Worm (Caenorhabditis elegans) whole organism, L2 larva: Measurements from ENCODE around the gene C28D4.7.

Source experiments
- C34F6.9 ChIP-seq: fragments of 150-350 bp; optimal IDR thresholded peaks from 2 replicates; lab custom pipeline; 2014; ENCODE audit warnings: missing biosample characterization, missing genetic modification characterization
- R02D3.7 ChIP-seq: fragments of 150-350 bp; optimal IDR thresholded peaks from 2 replicates; lab custom pipeline; 2014; ENCODE audit warnings: missing biosample characterization, missing genetic modification characterization
- Y55F3AM.14 ChIP-seq: fragments of 200-800 bp; sonication (Bioruptor generic); optimal IDR thresholded peaks from 2 replicates; lab custom pipeline; 2018; ENCODE audit warnings: mild to moderate bottlenecking, missing genetic modification characterization, missing compliant biosample characterization
- ZK546.5 ChIP-seq: sonication (generic microtip); optimal IDR thresholded peaks from 2 replicates; lab custom pipeline; 2017; ENCODE audit warnings: missing biosample characterization, missing genetic modification characterization
- alr-1 ChIP-seq: fragments of 150-350 bp; optimal IDR thresholded peaks from 2 replicates; lab custom pipeline; 2014; ENCODE audit warnings: missing biosample characterization, missing genetic modification characterization
- ceh-16 ChIP-seq: fragments of 150-350 bp; optimal IDR thresholded peaks from 2 replicates; lab custom pipeline; 2014; ENCODE audit warnings: missing biosample characterization, missing genetic modification characterization
- ceh-82 ChIP-seq: fragments of 150-350 bp; optimal IDR thresholded peaks from 2 replicates; lab custom pipeline; 2014; ENCODE audit warnings: missing biosample characterization, missing genetic modification characterization
- dmd-4 ChIP-seq: sonication (generic microtip); optimal IDR thresholded peaks from 2 replicates; lab custom pipeline; 2017; ENCODE audit warnings: missing biosample characterization, missing genetic modification characterization
- fos-1 ChIP-seq: fragments of 150-350 bp; optimal IDR thresholded peaks from 2 replicates; lab custom pipeline; 2014; ENCODE audit warnings: missing biosample characterization, missing genetic modification characterization
- gmeb-1 ChIP-seq: fragments of 150-350 bp; optimal IDR thresholded peaks from 2 replicates; lab custom pipeline; 2014; ENCODE audit warnings: missing biosample characterization, missing genetic modification characterization
- lin-11 ChIP-seq: fragments of 150-350 bp; sonication (generic microtip); optimal IDR thresholded peaks from 2 replicates; lab custom pipeline; 2014; ENCODE audit warnings: missing biosample characterization, missing genetic modification characterization, inconsistent platforms, mixed read lengths
- lin-13 ChIP-seq: fragments of 150-350 bp; optimal IDR thresholded peaks from 2 replicates; lab custom pipeline; 2014; ENCODE audit warnings: missing biosample characterization, missing genetic modification reagents, missing genetic modification characterization
- lin-39 ChIP-seq: fragments of 150-350 bp; optimal IDR thresholded peaks from 2 replicates; lab custom pipeline; 2014; ENCODE audit warnings: missing biosample characterization, missing genetic modification reagents, missing genetic modification characterization
- lsy-2 ChIP-seq, 2 experiments: fragments of 150-350 bp in 1 of 2; sonication (generic microtip) in 1 of 2; optimal IDR thresholded peaks; 2 replicates each; lab custom pipeline; 2014 to 2017; ENCODE audit warnings: missing biosample characterization in 2 of 2, missing genetic modification characterization in 2 of 2
- mab-5 ChIP-seq: fragments of 150-350 bp; optimal IDR thresholded peaks from 2 replicates; lab custom pipeline; 2014; ENCODE audit warnings: missing biosample characterization, missing genetic modification characterization
- mbf-1 ChIP-seq: sonication (generic microtip); optimal IDR thresholded peaks from 2 replicates; lab custom pipeline; 2017; ENCODE audit warnings: missing biosample characterization, missing genetic modification characterization
- mdl-1 ChIP-seq, 2 experiments: fragments of 150-350 bp in 1 of 2; sonication (generic microtip) in 1 of 2; optimal IDR thresholded peaks; 2 replicates each; lab custom pipeline; 2017; ENCODE audit warnings: missing biosample characterization in 2 of 2, missing genetic modification characterization in 2 of 2
- nhr-11 ChIP-seq: fragments of 150-350 bp; optimal IDR thresholded peaks from 2 replicates; lab custom pipeline; 2014; ENCODE audit warnings: missing biosample characterization, missing genetic modification characterization
- nhr-12 ChIP-seq: fragments of 150-350 bp; optimal IDR thresholded peaks from 2 replicates; lab custom pipeline; 2014; ENCODE audit warnings: missing biosample characterization, missing genetic modification characterization
- nhr-21 ChIP-seq: fragments of 150-350 bp; optimal IDR thresholded peaks from 2 replicates; lab custom pipeline; 2014; ENCODE audit warnings: missing biosample characterization, missing genetic modification characterization
- nhr-237 ChIP-seq: fragments of 150-350 bp; optimal IDR thresholded peaks from 2 replicates; lab custom pipeline; 2014; ENCODE audit warnings: missing biosample characterization, missing genetic modification characterization
- nhr-25 ChIP-seq: fragments of 150-350 bp; sonication (generic microtip); optimal IDR thresholded peaks from 3 replicates; lab custom pipeline; 2014; ENCODE audit warnings: missing biosample characterization, missing genetic modification characterization
- nhr-77 ChIP-seq: fragments of 150-350 bp; optimal IDR thresholded peaks from 2 replicates; lab custom pipeline; 2014; ENCODE audit warnings: missing biosample characterization, missing genetic modification characterization
- peb-1 ChIP-seq: fragments of 150-350 bp; optimal IDR thresholded peaks from 2 replicates; lab custom pipeline; 2014; ENCODE audit warnings: missing biosample characterization, missing genetic modification characterization
- sem-4 ChIP-seq: fragments of 150-350 bp; optimal IDR thresholded peaks from 2 replicates; lab custom pipeline; 2014; ENCODE audit warnings: missing biosample characterization, missing genetic modification reagents, missing genetic modification characterization
- skn-1 ChIP-seq: sonication (generic microtip); optimal IDR thresholded peaks from 2 replicates; lab custom pipeline; 2017; ENCODE audit warnings: missing biosample characterization, missing genetic modification characterization
- sma-3 ChIP-seq: sonication (generic microtip); optimal IDR thresholded peaks from 2 replicates; lab custom pipeline; 2016; ENCODE audit warnings: missing genetic modification reagents, missing genetic modification characterization, missing compliant biosample characterization
- sma-9 ChIP-seq, 2 experiments: fragments of 150-350 bp in 1 of 2; sonication (generic microtip) in 1 of 2; optimal IDR thresholded peaks; 2 replicates each; lab custom pipeline; 2014 to 2016; ENCODE audit warnings: missing genetic modification characterization in 2 of 2, mild to moderate bottlenecking in 1 of 2, missing biosample characterization in 1 of 2, missing compliant biosample characterization in 1 of 2, missing genetic modification reagents in 1 of 2, moderate library complexity in 1 of 2
- snpc-4 ChIP-seq: fragments of 150-350 bp; optimal IDR thresholded peaks from 2 replicates; lab custom pipeline; 2014; ENCODE audit warnings: missing biosample characterization, missing genetic modification characterization
- unc-39 ChIP-seq: fragments of 150-350 bp; optimal IDR thresholded peaks from 2 replicates; lab custom pipeline; 2014; ENCODE audit warnings: missing biosample characterization, missing genetic modification characterization
- unc-55 ChIP-seq: fragments of 150-350 bp; sonication (generic microtip); optimal IDR thresholded peaks from 3 replicates; lab custom pipeline; 2014; ENCODE audit warnings: missing biosample characterization, missing genetic modification reagents, missing genetic modification characterization
- unc-62 ChIP-seq: fragments of 150-350 bp; optimal IDR thresholded peaks from 2 replicates; lab custom pipeline; 2014; ENCODE audit warnings: missing biosample characterization, missing genetic modification reagents, missing genetic modification characterization
- zag-1 ChIP-seq: fragments of 150-350 bp; optimal IDR thresholded peaks from 2 replicates; lab custom pipeline; 2014; ENCODE audit warnings: missing biosample characterization, missing genetic modification characterization
- ztf-11 ChIP-seq: sonication (generic microtip); optimal IDR thresholded peaks from 2 replicates; lab custom pipeline; 2017; ENCODE audit warnings: missing biosample characterization, missing genetic modification characterization
- ztf-4 ChIP-seq: fragments of 150-350 bp; optimal IDR thresholded peaks from 2 replicates; lab custom pipeline; 2014; ENCODE audit warnings: missing biosample characterization, missing genetic modification characterization

The C28D4.7 gene

DNA sequence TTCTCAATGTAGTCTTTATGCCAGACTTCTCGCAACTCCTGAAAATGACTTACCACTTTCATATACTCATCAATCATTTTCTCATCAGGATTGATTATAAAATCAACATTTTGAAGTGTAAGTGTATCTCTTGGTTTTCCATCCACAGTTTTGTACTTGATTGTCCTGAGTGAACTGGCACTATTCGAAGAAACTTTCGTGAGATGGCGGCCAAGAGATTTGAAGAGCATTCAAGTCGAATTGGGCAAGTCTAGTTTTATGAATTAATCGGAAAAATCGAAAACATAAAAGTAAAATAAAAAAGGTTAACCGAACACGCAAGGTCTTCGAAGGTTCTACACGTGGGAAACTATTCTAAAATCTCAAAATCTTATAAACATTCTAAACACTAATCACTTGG lies at the start of gene C28D4.7:
Gene C28D4.7, minus strand, starts transcription at position 265 of the 400 bp plus-strand sequence.
- TF ChIP-seq unc-62 (GFP tag; lab: Kevin White, UChicago) (no peak), gmeb-1 (tag; lab: Kevin White, UChicago) (no peak), C34F6.9 (tag; lab: Kevin White, UChicago) (no peak), ZK546.5 (tag; lab: Kevin White, UChicago) (no peak), nhr-11 (tag; lab: Kevin White, UChicago) (no peak), dmd-4 (tag; lab: Kevin White, UChicago) (no peak)

DNA sequence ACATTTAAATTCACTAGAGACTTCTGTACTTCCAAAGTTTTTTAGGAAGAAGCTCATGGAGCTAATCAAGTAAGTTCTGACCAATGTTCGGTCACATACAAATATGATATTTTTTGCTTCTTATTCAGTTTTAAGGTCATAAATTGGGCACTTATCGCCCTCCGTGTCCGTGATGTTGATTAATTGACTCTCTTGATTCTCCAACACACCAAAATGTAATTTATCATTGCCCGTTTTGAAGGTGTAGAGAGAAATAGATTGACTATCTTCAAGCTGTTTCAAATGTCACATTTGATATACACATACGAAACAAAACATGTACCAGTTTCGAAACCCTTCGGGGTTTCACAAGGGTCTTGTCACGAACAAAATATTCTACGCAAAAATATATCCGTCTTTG lies 47.8 kb upstream of the C28D4.7 start:
- TF ChIP-seq nhr-25 (peak; percentile 50), ztf-4 (tag; lab: Kevin White, UChicago) (no peak), lin-13 (GFP tag; lab: Kevin White, UChicago) (no peak), ZK546.5 (tag; lab: Kevin White, UChicago) (no peak), peb-1 (tag; lab: Kevin White, UChicago) (no peak), unc-62 (GFP tag; lab: Kevin White, UChicago) (no peak), nhr-21 (tag; lab: Kevin White, UChicago) (peak; percentile 2), mdl-1 (tag; optimal IDR thresholded peaks at IDR 0.05; lab: Kevin White, UChicago) (no peak), lin-11 (tag; lab: Kevin White, UChicago) (no peak), nhr-11 (tag; lab: Kevin White, UChicago) (no peak), R02D3.7 (tag; lab: Kevin White, UChicago) (no peak), lin-39 (tag; lab: Kevin White, UChicago) (peak; percentile 56), ceh-16 (tag; lab: Kevin White, UChicago) (peak; percentile 78), sma-3 (GFP tag; lab: Kevin White, UChicago) (no peak)

ce11 chrIV:9789496-9789895 lies 46.5 kb upstream of the C28D4.7 start, which contains the start of gene T13F2.4:
Gene T13F2.4, plus strand, starts transcription at chrIV:9789796.
- TF ChIP-seq mbf-1 (tag; lab: Kevin White, UChicago), result no peak
- TF ChIP-seq mdl-1 (tag; optimal IDR thresholded peaks at IDR 0.05; lab: Kevin White, UChicago), result no peak
- TF ChIP-seq unc-39 (tag; lab: Kevin White, UChicago), result no peak
- no peak for TF ChIP-seq ztf-11
- no peak for TF ChIP-seq zag-1
- no peak for TF ChIP-seq snpc-4
- no peak for TF ChIP-seq alr-1 (tag; lab: Kevin White, UChicago)

- TF ChIP-seq nhr-11 (tag; lab: Kevin White, UChicago) (no peak), sem-4 (tag; lab: Kevin White, UChicago) (no peak), mab-5 (tag; lab: Kevin White, UChicago) (no peak), unc-55 (GFP tag; lab: Kevin White, UChicago) (no peak), nhr-77 (tag; lab: Kevin White, UChicago) (no peak), ZK546.5 (tag; lab: Kevin White, UChicago) (no peak), ceh-16 (tag; lab: Kevin White, UChicago) (no peak), nhr-12 (tag; lab: Kevin White, UChicago) (no peak), mdl-1 (tag; optimal IDR thresholded peaks at IDR 0.05; lab: Kevin White, UChicago) (no peak), lin-11 (tag; lab: Kevin White, UChicago) (no peak), fos-1 (tag; lab: Kevin White, UChicago) (no peak), ceh-82 (tag; lab: Kevin White, UChicago) (no peak), snpc-4 (no peak), nhr-237 (tag; lab: Kevin White, UChicago) (no peak)
These were observed 41.7 kb upstream of the C28D4.7 start, which contains the start of gene sre-4 for ce11 chrIV:9784689-9785088. Gene sre-4, minus strand, starts transcription at chrIV:9784789.

DNA sequence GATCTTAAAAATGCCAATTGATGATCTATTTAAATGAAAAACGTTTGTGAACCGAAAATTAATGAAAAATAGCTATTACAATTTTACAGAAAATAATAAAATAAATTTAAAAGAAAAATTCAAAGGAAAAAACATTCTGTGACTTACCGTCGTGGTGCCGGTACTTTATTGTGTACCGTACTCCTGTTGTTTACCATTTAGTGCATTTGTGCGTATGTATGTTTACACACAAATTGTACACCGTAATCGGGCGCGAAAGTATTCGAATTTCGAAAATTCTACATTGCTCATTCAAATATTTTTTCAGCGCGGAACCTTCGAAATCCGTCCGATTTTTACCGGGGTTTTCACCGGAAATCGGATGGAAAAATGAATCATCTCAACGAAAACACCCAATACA lies 35.1 kb upstream of the C28D4.7 start, which contains the start of gene T13F2.6:
Gene T13F2.6, plus strand, starts transcription at position 306 of the 400 bp plus-strand sequence.
- TF ChIP-seq skn-1 (tag; lab: Kevin White, UChicago) (no peak), lin-39 (tag; lab: Kevin White, UChicago) (no peak), nhr-25 (no peak), unc-39 (tag; lab: Kevin White, UChicago) (no peak), sma-3 (GFP tag; lab: Kevin White, UChicago) (no peak), nhr-12 (tag; lab: Kevin White, UChicago) (no peak), lsy-2 (tag; optimal IDR thresholded peaks at IDR 0.05; lab: Kevin White, UChicago) (no peak), sem-4 (tag; lab: Kevin White, UChicago) (no peak), gmeb-1 (tag; lab: Kevin White, UChicago) (no peak), sma-9 (GFP tag; optimal IDR thresholded peaks at IDR 0.05; lab: Kevin White, UChicago) (no peak), sma-9 (tag; optimal IDR thresholded peaks at IDR 0.05; lab: Kevin White, UChicago) (no peak), nhr-11 (tag; lab: Kevin White, UChicago) (no peak), lin-11 (tag; lab: Kevin White, UChicago) (no peak), ceh-82 (tag; lab: Kevin White, UChicago) (no peak), nhr-21 (tag; lab: Kevin White, UChicago) (no peak), Y55F3AM.14 (GFP tag; lab: Kevin White, UChicago) (no peak)
